Worm (Caenorhabditis elegans): ENCODE results near the gene mkk-4.

DNA sequence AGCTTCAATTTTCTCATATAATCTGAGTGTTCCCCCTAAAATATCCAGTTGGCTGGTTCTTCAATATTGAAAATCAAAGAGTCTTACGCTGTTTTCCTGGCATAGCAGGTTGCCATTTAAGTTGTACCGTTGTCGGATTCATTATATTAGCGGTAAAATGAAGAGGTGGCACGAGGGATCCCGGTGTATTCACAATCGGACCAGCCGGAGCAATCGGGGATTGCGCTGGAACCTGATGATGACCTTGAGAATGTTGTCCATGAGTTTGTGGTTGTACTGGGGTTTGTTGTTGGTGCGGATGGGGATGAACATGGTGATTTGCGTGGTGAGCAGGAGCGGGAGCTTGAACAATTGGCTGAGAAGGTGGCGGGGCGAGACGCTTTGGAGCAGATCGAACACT is 16.8 kb downstream of the mkk-4 start:
- TF ChIP-seq ceh-36 (tag; optimal IDR thresholded peaks at IDR 0.05) (no peak), hnd-1 (tag; optimal IDR thresholded peaks at IDR 0.05) (no peak), flt-1 (GFP tag; IDR thresholded peaks at IDR 0.05) (no peak)

Measured in whole organism, early embryonic.